Worm (Caenorhabditis elegans): ENCODE measurements around the gene F35H10.5.

The F35H10.5 gene

ce11 chrIV:8299636-8300035, 932 bp upstream of the F35H10.5 start, which contains the start of gene F35H10.6:
Gene F35H10.6 (plus strand): TSS chrIV:8299936.
- TF ChIP-seq nhr-25 (tag; optimal IDR thresholded peaks at IDR 0.05): no peak
- no peak for TF ChIP-seq ztf-11 (tag; optimal IDR thresholded peaks at IDR 0.05)
- TF ChIP-seq sma-3 (GFP tag; optimal IDR thresholded peaks at IDR 0.05): no peak
- no peak for TF ChIP-seq ztf-1 (GFP tag; conservative IDR thresholded peaks at IDR 0.05)
- TF ChIP-seq mab-5 (tag; optimal IDR thresholded peaks at IDR 0.05): no peak
- TF ChIP-seq peb-1 (tag; optimal IDR thresholded peaks at IDR 0.05): no peak
- TF ChIP-seq C34F6.9 (tag; optimal IDR thresholded peaks at IDR 0.05): no peak
- no peak for TF ChIP-seq aly-2 (tag; optimal IDR thresholded peaks at IDR 0.05)
- TF ChIP-seq elt-1 (tag; optimal IDR thresholded peaks at IDR 0.05): no peak
- no peak for TF ChIP-seq elt-3 (tag; optimal IDR thresholded peaks at IDR 0.05)
- no peak for TF ChIP-seq mdl-1 (tag; optimal IDR thresholded peaks at IDR 0.05)
- TF ChIP-seq blmp-1 (tag; optimal IDR thresholded peaks at IDR 0.05; ENCODE audit: insufficient read depth): no peak
- no peak for TF ChIP-seq crh-2 (tag; optimal IDR thresholded peaks at IDR 0.05)
- TF ChIP-seq mbf-1 (tag; optimal IDR thresholded peaks at IDR 0.05): no peak
- no peak for TF ChIP-seq zag-1 (tag; optimal IDR thresholded peaks at IDR 0.05)
- no peak for TF ChIP-seq nhr-6 (tag; optimal IDR thresholded peaks at IDR 0.05)
- TF ChIP-seq ceh-82 (tag; optimal IDR thresholded peaks at IDR 0.05): no peak
- no peak for TF ChIP-seq dmd-4 (tag; optimal IDR thresholded peaks at IDR 0.05)
- no peak for TF ChIP-seq gmeb-1 (tag; optimal IDR thresholded peaks at IDR 0.05)
- no peak for TF ChIP-seq R02D3.7 (tag; optimal IDR thresholded peaks at IDR 0.05)

DNA sequence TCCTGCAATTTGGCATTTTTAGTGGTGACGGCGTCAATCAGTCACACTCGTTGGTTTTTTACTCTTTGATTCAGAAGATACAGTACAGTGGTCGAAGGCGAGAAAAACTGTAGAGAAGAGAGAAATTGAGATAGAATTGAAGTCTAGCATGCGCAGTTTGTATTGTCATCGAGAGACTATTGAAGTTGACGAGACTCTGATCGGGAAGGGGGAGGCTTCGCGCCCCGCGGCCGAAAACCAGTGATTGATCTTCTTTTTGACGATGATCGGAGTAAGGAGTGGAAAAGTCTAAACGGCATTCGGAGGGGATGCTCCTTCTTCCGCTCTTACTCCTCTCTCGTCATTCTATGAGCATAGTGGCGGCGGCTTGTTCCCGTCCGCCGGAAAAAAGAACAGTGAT, 1.4 kb downstream of the F35H10.5 start:
- TF ChIP-seq nhr-129 (tag; optimal IDR thresholded peaks at IDR 0.05): peak; percentile 17
- TF ChIP-seq ztf-4 (tag; optimal IDR thresholded peaks at IDR 0.05): no peak
- TF ChIP-seq sem-4 (tag; optimal IDR thresholded peaks at IDR 0.05): peak; percentile 27
- TF ChIP-seq unc-62 (GFP tag; optimal IDR thresholded peaks at IDR 0.05): no peak
- peak; percentile 20 for TF ChIP-seq crh-2 (tag; optimal IDR thresholded peaks at IDR 0.05)
- TF ChIP-seq peb-1 (tag; optimal IDR thresholded peaks at IDR 0.05): peak; percentile 23
- TF ChIP-seq zag-1 (tag; optimal IDR thresholded peaks at IDR 0.05): no peak
- TF ChIP-seq sma-3 (GFP tag; optimal IDR thresholded peaks at IDR 0.05): peak; percentile 45
- no peak for TF ChIP-seq elt-1 (tag; optimal IDR thresholded peaks at IDR 0.05)
- TF ChIP-seq nhr-21 (tag; optimal IDR thresholded peaks at IDR 0.05): peak; percentile 59
- peak; percentile 46 for TF ChIP-seq fos-1 (tag; optimal IDR thresholded peaks at IDR 0.05)
- TF ChIP-seq mdl-1 (tag; optimal IDR thresholded peaks at IDR 0.05): no peak
- TF ChIP-seq nhr-25 (tag; optimal IDR thresholded peaks at IDR 0.05): peak; percentile 48

DNA sequence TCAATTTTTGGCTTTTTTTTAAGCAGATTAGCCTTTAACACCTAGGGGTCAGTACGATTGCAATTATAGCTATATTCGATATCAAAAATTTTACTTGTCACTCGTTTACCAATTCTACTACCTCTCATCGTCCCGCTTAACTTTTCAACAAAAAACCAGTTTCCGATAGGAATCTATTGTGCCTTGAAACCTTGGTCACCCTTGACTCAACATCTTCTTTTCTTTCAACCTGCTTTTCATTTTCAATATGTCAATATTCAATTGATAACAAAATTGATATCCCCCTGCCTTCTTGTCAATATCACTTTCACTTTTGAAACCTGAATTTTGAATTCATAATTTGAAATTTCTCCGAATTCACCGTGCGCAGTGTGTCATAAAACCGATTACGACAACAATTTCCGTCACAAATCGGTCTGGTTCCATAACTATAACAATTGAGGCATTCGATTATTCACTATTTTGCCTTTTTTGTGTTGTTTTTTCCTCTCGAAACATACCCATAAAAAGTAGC, 2.1 kb downstream of the F35H10.5 start:
- TF ChIP-seq blmp-1 (tag; optimal IDR thresholded peaks at IDR 0.05; ENCODE audit: insufficient read depth) (peak; percentile 62), nhr-12 (tag; optimal IDR thresholded peaks at IDR 0.05) (no peak), ceh-16 (tag; optimal IDR thresholded peaks at IDR 0.05) (no peak), ZK546.5 (tag; optimal IDR thresholded peaks at IDR 0.05) (no peak), elt-3 (tag; optimal IDR thresholded peaks at IDR 0.05) (no peak), ztf-1 (GFP tag; conservative IDR thresholded peaks at IDR 0.05) (no peak), nhr-25 (tag; optimal IDR thresholded peaks at IDR 0.05) (peak; percentile 56), aly-2 (tag; optimal IDR thresholded peaks at IDR 0.05) (no peak), crh-2 (tag; optimal IDR thresholded peaks at IDR 0.05) (no peak), C34F6.9 (tag; optimal IDR thresholded peaks at IDR 0.05) (no peak), zag-1 (tag; optimal IDR thresholded peaks at IDR 0.05) (no peak), sma-9 (GFP tag; optimal IDR thresholded peaks at IDR 0.05) (no peak), sma-9 (tag; optimal IDR thresholded peaks at IDR 0.05) (no peak), ztf-11 (tag; optimal IDR thresholded peaks at IDR 0.05) (no peak)

DNA sequence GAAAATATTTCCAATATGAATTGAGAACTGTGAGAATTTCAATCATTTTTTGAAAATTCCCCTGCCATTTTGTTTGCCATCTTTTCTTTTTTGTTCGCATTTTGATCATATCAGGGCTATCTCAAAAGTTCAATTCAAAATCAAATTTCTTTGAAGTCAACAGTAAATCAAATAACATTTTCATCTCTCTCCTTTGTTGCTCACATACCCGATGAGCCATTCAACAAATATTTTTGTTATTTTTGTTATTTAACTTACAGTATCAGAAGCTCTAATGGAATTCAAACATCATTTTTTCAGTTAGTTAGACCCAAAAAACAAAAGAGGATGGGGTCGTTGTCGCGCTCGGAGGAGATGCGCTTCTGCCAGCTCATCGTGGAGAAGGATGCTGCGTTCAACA, 3.1 kb downstream of the F35H10.5 start, which contains the start of gene vha-5:
Gene vha-5 (plus strand): TSS at position 301 of the 400 bp plus-strand sequence.
- no peak for TF ChIP-seq ztf-4 (tag; optimal IDR thresholded peaks at IDR 0.05)
- TF ChIP-seq sma-3 (GFP tag; optimal IDR thresholded peaks at IDR 0.05): no peak
- TF ChIP-seq nhr-6 (tag; optimal IDR thresholded peaks at IDR 0.05): no peak
- TF ChIP-seq lsy-2 (tag; optimal IDR thresholded peaks at IDR 0.05): no peak
- TF ChIP-seq nhr-77 (tag; optimal IDR thresholded peaks at IDR 0.05): no peak
- TF ChIP-seq dmd-4 (tag; optimal IDR thresholded peaks at IDR 0.05): no peak
- no peak for TF ChIP-seq Y55F3AM.14 (GFP tag; optimal IDR thresholded peaks at IDR 0.05)
- no peak for TF ChIP-seq blmp-1 (tag; optimal IDR thresholded peaks at IDR 0.05; ENCODE audit: insufficient read depth)
- no peak for TF ChIP-seq unc-39 (tag; optimal IDR thresholded peaks at IDR 0.05)
- no peak for TF ChIP-seq ztf-11 (tag; optimal IDR thresholded peaks at IDR 0.05)
- no peak for TF ChIP-seq sem-4 (tag; optimal IDR thresholded peaks at IDR 0.05)
- no peak for TF ChIP-seq mbf-1 (tag; optimal IDR thresholded peaks at IDR 0.05)
- TF ChIP-seq elt-3 (tag; optimal IDR thresholded peaks at IDR 0.05): no peak
- no peak for TF ChIP-seq sma-9 (GFP tag; optimal IDR thresholded peaks at IDR 0.05)
- TF ChIP-seq sma-9 (tag; optimal IDR thresholded peaks at IDR 0.05): no peak

Data from whole organism, L2 larva.